Fruit fly (Drosophila melanogaster): Measurements from ENCODE around the gene PGRP-LE.

PGRP-LE gene

dm6 chrX:15849021-15849420 lies 45.3 kb upstream of the PGRP-LE start, which contains the start of gene sun:
sun (minus strand) TSS chrX:15849258.
- TF ChIP-seq foxo (GFP tag; optimal IDR thresholded peaks at IDR 0.05), result no peak
- no peak for TF ChIP-seq Rel (GFP tag; optimal IDR thresholded peaks at IDR 0.05)
- peak; percentile 38 for TF ChIP-seq Rel (tag; optimal IDR thresholded peaks at IDR 0.05)
- TF ChIP-seq HLH106 (tag; optimal IDR thresholded peaks at IDR 0.05), result no peak
- TF ChIP-seq pan (optimal IDR thresholded peaks at IDR 0.05), result no peak

- peak; percentile 51 for TF ChIP-seq Hr78 (GFP tag; optimal IDR thresholded peaks at IDR 0.05)
- TF ChIP-seq N (GFP tag; optimal IDR thresholded peaks at IDR 0.05), result peak; percentile 30
- TF ChIP-seq sage (GFP tag; optimal IDR thresholded peaks at IDR 0.05), result no peak
- peak; percentile 52 for TF ChIP-seq Hnf4 (GFP tag; optimal IDR thresholded peaks at IDR 0.05)
- TF ChIP-seq Mio (GFP tag; optimal IDR thresholded peaks at IDR 0.05), result no peak
- TF ChIP-seq sv (GFP tag; optimal IDR thresholded peaks at IDR 0.05), result peak; percentile 46
- no peak for TF ChIP-seq dmrt93B (GFP tag; optimal IDR thresholded peaks at IDR 0.05)
- no peak for TF ChIP-seq jim (GFP tag; optimal IDR thresholded peaks at IDR 0.05)
- TF ChIP-seq Rel (GFP tag; optimal IDR thresholded peaks at IDR 0.05), result no peak
- peak; percentile 19 for TF ChIP-seq Rel (tag; optimal IDR thresholded peaks at IDR 0.05)
- peak; percentile 21 for TF ChIP-seq CG9705 (GFP tag; optimal IDR thresholded peaks at IDR 0.05)
- TF ChIP-seq foxo (GFP tag; optimal IDR thresholded peaks at IDR 0.05), result peak in 1 of 2 experiments; percentile 86
- peak; percentile 69 for TF ChIP-seq ey (GFP tag; optimal IDR thresholded peaks at IDR 0.05)
- TF ChIP-seq br (GFP tag; optimal IDR thresholded peaks at IDR 0.05), result no peak
- TF ChIP-seq Sp1 (GFP tag; optimal IDR thresholded peaks at IDR 0.05), result no peak
- peak; percentile 81 for TF ChIP-seq woc (GFP tag; optimal IDR thresholded peaks at IDR 0.05)
- no peak for TF ChIP-seq pan (optimal IDR thresholded peaks at IDR 0.05)
- TF ChIP-seq tai (GFP tag; optimal IDR thresholded peaks at IDR 0.05), result no peak
- no peak for TF ChIP-seq Vsx2 (GFP tag; optimal IDR thresholded peaks at IDR 0.05; ENCODE audit: partially characterized antibody)
- TF ChIP-seq rgr (GFP tag; optimal IDR thresholded peaks at IDR 0.05), result peak; percentile 17
- TF ChIP-seq OdsH (GFP tag; optimal IDR thresholded peaks at IDR 0.05), result no peak
- no peak for TF ChIP-seq usp (GFP tag; optimal IDR thresholded peaks at IDR 0.05)
- peak; percentile 54 for TF ChIP-seq h (GFP tag; optimal IDR thresholded peaks at IDR 0.05)
- peak; percentile 85 for TF ChIP-seq HLH106 (tag; optimal IDR thresholded peaks at IDR 0.05)
- TF ChIP-seq Myc (optimal IDR thresholded peaks at IDR 0.05), result peak; percentile 31
- no peak for TF ChIP-seq Hr83 (GFP tag; optimal IDR thresholded peaks at IDR 0.05; ENCODE audit: poor library complexity, severe bottlenecking)
- TF ChIP-seq GATAd (GFP tag; optimal IDR thresholded peaks at IDR 0.05), result no peak
- no peak for TF ChIP-seq lola (GFP tag; optimal IDR thresholded peaks at IDR 0.05)
- no peak for TF ChIP-seq CG32264 (GFP tag; optimal IDR thresholded peaks at IDR 0.05)
- TF ChIP-seq CrebA (GFP tag; optimal IDR thresholded peaks at IDR 0.05; ENCODE audit: borderline replicate concordance), result no peak
- peak; percentile 64 for TF ChIP-seq Jra (GFP tag; optimal IDR thresholded peaks at IDR 0.05)
- TF ChIP-seq psq (GFP tag; optimal IDR thresholded peaks at IDR 0.05), result peak; percentile 36
- TF ChIP-seq dl (GFP tag; optimal IDR thresholded peaks at IDR 0.05; ENCODE audit: insufficient read depth in 1 of 2, partially characterized antibody in 2 of 2), result no peak
- no peak for TF ChIP-seq brk (GFP tag; optimal IDR thresholded peaks at IDR 0.05)
- TF ChIP-seq fru (GFP tag; optimal IDR thresholded peaks at IDR 0.05), result peak; percentile 83
- TF ChIP-seq Dfd (GFP tag; optimal IDR thresholded peaks at IDR 0.05), result no peak
Measured at dm6 chrX:15844139-15844538, 40.5 kb upstream of the PGRP-LE start, which contains the start of the genes ArgRS and CG8578. ArgRS (minus strand) TSS chrX:15844145. CG8578 (plus strand) TSS chrX:15844476.

- TF ChIP-seq usp (GFP tag; optimal IDR thresholded peaks at IDR 0.05), result no peak
Measured at dm6 chrX:15841346-15841745, 37.7 kb upstream of the PGRP-LE start.

dm6 chrX:15840003-15840402 lies 36.3 kb upstream of the PGRP-LE start:
- no peak for TF ChIP-seq CG32264 (GFP tag; optimal IDR thresholded peaks at IDR 0.05)
- TF ChIP-seq pan (optimal IDR thresholded peaks at IDR 0.05), result no peak
- no peak for TF ChIP-seq dmrt93B (GFP tag; optimal IDR thresholded peaks at IDR 0.05)
- TF ChIP-seq sage (GFP tag; optimal IDR thresholded peaks at IDR 0.05), result no peak
- no peak for TF ChIP-seq sv (GFP tag; optimal IDR thresholded peaks at IDR 0.05)
- TF ChIP-seq HLH106 (tag; optimal IDR thresholded peaks at IDR 0.05), result no peak
- TF ChIP-seq Dfd (GFP tag; optimal IDR thresholded peaks at IDR 0.05), result no peak
- no peak for TF ChIP-seq usp (GFP tag; optimal IDR thresholded peaks at IDR 0.05)
- TF ChIP-seq psq (GFP tag; optimal IDR thresholded peaks at IDR 0.05), result no peak
- TF ChIP-seq h (GFP tag; optimal IDR thresholded peaks at IDR 0.05), result no peak
- no peak for TF ChIP-seq GATAd (GFP tag; optimal IDR thresholded peaks at IDR 0.05)
- no peak for TF ChIP-seq Dif (GFP tag; optimal IDR thresholded peaks at IDR 0.05; ENCODE audit: partially characterized antibody)
